Worm (Caenorhabditis elegans) whole organism, L4 larva: Measurements from ENCODE around the gene nhr-196.

Experiments
- F49E8.2 ChIP-seq: sonication (generic microtip); optimal IDR thresholded peaks from 2 replicates; lab custom pipeline; 2016; ENCODE audit warnings: missing compliant biosample characterization, mild to moderate bottlenecking, missing genetic modification characterization, borderline replicate concordance
- aly-2 ChIP-seq: sonication (generic microtip); optimal IDR thresholded peaks from 2 replicates; lab custom pipeline; 2018; ENCODE audit warnings: missing biosample characterization, missing genetic modification characterization
- ama-1 ChIP-seq: fragments of 150-350 bp; optimal IDR thresholded peaks from 2 replicates; lab custom pipeline; 2014; ENCODE audit warnings: inconsistent platforms, mixed read lengths
- ctbp-1 ChIP-seq: fragments of 200-800 bp; sonication (Bioruptor generic); IDR thresholded peaks from 2 replicates; pipeline ENCODE4 v1.3.6; 2022; ENCODE audit warnings: missing genetic modification reagents, missing genetic modification characterization, missing compliant biosample characterization
- daf-16 ChIP-seq, 3 experiments: sonication (generic microtip); optimal IDR thresholded peaks; 2 replicates each; lab custom pipeline; 2016 to 2017; ENCODE audit warnings: missing genetic modification characterization in 3 of 3, missing genetic modification reagents in 3 of 3, mild to moderate bottlenecking in 2 of 3, missing compliant biosample characterization in 2 of 3, missing biosample characterization in 1 of 3, moderate library complexity in 1 of 3
- egl-27 ChIP-seq: sonication (generic microtip); optimal IDR thresholded peaks from 3 replicates; lab custom pipeline; 2017; ENCODE audit warnings: missing biosample characterization, missing genetic modification reagents, missing genetic modification characterization
- lsy-2 ChIP-seq, 2 experiments: fragments of 150-350 bp in 1 of 2; sonication (generic microtip) in 1 of 2; optimal IDR thresholded peaks; 2 replicates each; lab custom pipeline; 2014 to 2017; ENCODE audit warnings: missing biosample characterization in 2 of 2, missing genetic modification characterization in 2 of 2
- madf-5 ChIP-seq, 2 experiments: fragments of 200-800 bp; sonication (Bioruptor generic); IDR thresholded peaks; 2 replicates each; pipeline ENCODE4 v1.3.6; 2022; ENCODE audit warnings: missing compliant biosample characterization in 2 of 2, missing genetic modification characterization in 2 of 2
- nhr-25 ChIP-seq: sonication (generic microtip); optimal IDR thresholded peaks from 2 replicates; lab custom pipeline; 2017; ENCODE audit warnings: missing genetic modification characterization, mild to moderate bottlenecking, missing compliant biosample characterization, antibody characterized with exemption, moderate library complexity, borderline replicate concordance; ENCODE audit not compliant: insufficient read depth
- nhr-28 ChIP-seq: fragments of 150-350 bp; optimal IDR thresholded peaks from 2 replicates; lab custom pipeline; 2014; ENCODE audit warnings: missing biosample characterization, missing genetic modification characterization
- unc-62 ChIP-seq, 3 experiments: fragments of 150-350 bp in 1 of 3; sonication (generic microtip); optimal IDR thresholded peaks in 2 of 3; peaks in 1 of 3; 1 replicate in 1 of 3; 2 replicates in 2 of 3; lab custom pipeline; 2014 to 2017; ENCODE audit warnings: missing biosample characterization in 3 of 3, missing genetic modification characterization in 3 of 3, missing genetic modification reagents in 3 of 3, missing genotype in 1 of 3
- zfp-3 ChIP-seq: fragments of 200-800 bp; sonication (Bioruptor generic); conservative IDR thresholded peaks from 2 replicates; pipeline ENCODE4 v1.3.6; 2022; ENCODE audit warnings: missing genetic modification reagents, missing genetic modification characterization, missing compliant biosample characterization

DNA sequence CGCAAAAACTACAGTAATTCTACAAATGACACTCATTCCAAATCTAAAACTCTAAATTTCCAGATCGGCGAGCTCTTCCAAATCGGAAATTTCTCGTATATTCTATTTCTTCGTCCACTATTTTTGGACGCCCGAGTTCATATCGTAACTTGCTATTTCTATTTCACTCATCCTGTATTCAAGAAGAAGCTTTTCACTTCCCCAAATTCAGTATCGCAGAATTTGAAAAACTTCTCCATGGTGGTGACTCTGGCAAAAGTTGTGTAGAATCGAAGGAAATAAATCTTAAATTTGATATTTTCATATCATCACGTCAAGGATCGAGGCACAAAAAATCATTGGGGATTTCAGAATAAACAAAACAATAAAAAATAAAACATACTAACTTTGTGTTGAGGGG is 33.4 kb upstream of the nhr-196 start:
- TF ChIP-seq nhr-25 (no peak), daf-16 (GFP tag; optimal IDR thresholded peaks at IDR 0.05; lab: Kevin White, UChicago) (no peak), daf-16 (tag; optimal IDR thresholded peaks at IDR 0.05; lab: Kevin White, UChicago) (no peak), F49E8.2 (no peak), egl-27 (tag; lab: Kevin White, UChicago) (no peak), ctbp-1 (GFP tag; lab: Robert Waterston, UW) (no peak), nhr-28 (tag; lab: Kevin White, UChicago) (no peak), zfp-3 (GFP tag; lab: Robert Waterston, UW) (no peak), lsy-2 (tag; optimal IDR thresholded peaks at IDR 0.05; lab: Kevin White, UChicago) (no peak), ama-1 (lab: Kevin White, UChicago) (peak; percentile 87), madf-5 (GFP tag; IDR thresholded peaks at IDR 0.05; lab: Robert Waterston, UW) (no peak), unc-62 (GFP tag; optimal IDR thresholded peaks at IDR 0.05 in 1 of 2; lab: Kevin White, UChicago) (no peak), unc-62 (tag; optimal IDR thresholded peaks at IDR 0.05; lab: Kevin White, UChicago) (no peak), aly-2 (tag; lab: Kevin White, UChicago) (no peak)
